Fruit fly (Drosophila melanogaster) whole organism, adult: ENCODE measurements around the gene CG5177.

Experiments used
- CG11617 ChIP-seq: fragments of 200-800 bp; sonication (Bioruptor generic); optimal IDR thresholded peaks from 2 replicates; lab custom pipeline; 2017; ENCODE audit warnings: mild to moderate bottlenecking, missing biosample characterization, missing genetic modification reagents, missing genetic modification characterization
- CG12768 ChIP-seq: fragments of 200-800 bp; sonication (Bioruptor generic); optimal IDR thresholded peaks from 2 replicates; lab custom pipeline; 2017; ENCODE audit warnings: missing biosample characterization, missing genetic modification characterization, mild to moderate bottlenecking, moderate library complexity, missing genetic modification reagents
- CG14711 ChIP-seq: fragments of 200-800 bp; sonication (Bioruptor generic); optimal IDR thresholded peaks from 2 replicates; lab custom pipeline; 2018; ENCODE audit warnings: missing biosample characterization, mild to moderate bottlenecking, missing genetic modification characterization, moderate library complexity
- CG33017 ChIP-seq: fragments of 200-800 bp; sonication (Bioruptor generic); optimal IDR thresholded peaks from 2 replicates; lab custom pipeline; 2018; ENCODE audit warnings: missing biosample characterization, mild to moderate bottlenecking, missing genetic modification characterization, moderate library complexity
- CG7101 ChIP-seq: fragments of 200-800 bp; sonication (Bioruptor generic); optimal IDR thresholded peaks from 2 replicates; lab custom pipeline; 2018; ENCODE audit warnings: missing biosample characterization, mild to moderate bottlenecking, missing genetic modification characterization, moderate library complexity
- Clk ChIP-seq: fragments of 200-800 bp; sonication (Bioruptor generic); optimal IDR thresholded peaks from 2 replicates; lab custom pipeline; 2017; ENCODE audit warnings: missing biosample characterization, missing genetic modification characterization
- Mnt ChIP-seq: fragments of 200-800 bp; sonication (Bioruptor generic); optimal IDR thresholded peaks from 2 replicates; lab custom pipeline; 2016; ENCODE audit warnings: missing biosample characterization, mild to moderate bottlenecking, missing genetic modification characterization
- bab1 ChIP-seq: fragments of 200-800 bp; sonication (Bioruptor generic); optimal IDR thresholded peaks from 3 replicates; lab custom pipeline; 2019; ENCODE audit warnings: missing biosample characterization, mild to moderate bottlenecking, missing genetic modification characterization, moderate library complexity
- cic ChIP-seq: fragments of 200-800 bp; sonication (Bioruptor generic); optimal IDR thresholded peaks from 2 replicates; lab custom pipeline; 2017; ENCODE audit warnings: missing biosample characterization, mild to moderate bottlenecking, missing genetic modification characterization, moderate library complexity
- kay ChIP-seq: fragments of 200-800 bp; sonication (Bioruptor generic); peaks from one replicate; lab custom pipeline; 2016; ENCODE audit warnings: missing biosample characterization, missing genetic modification characterization, borderline replicate concordance
- ovo ChIP-seq: fragments of 200-800 bp; sonication (Bioruptor generic); optimal IDR thresholded peaks from 2 replicates; lab custom pipeline; 2016; ENCODE audit warnings: missing biosample characterization, missing genetic modification characterization
- pad ChIP-seq: fragments of 200-800 bp; sonication (Bioruptor generic); optimal IDR thresholded peaks from 3 replicates; lab custom pipeline; 2017; ENCODE audit warnings: missing biosample characterization, missing genetic modification characterization, mild to moderate bottlenecking, moderate library complexity, missing genetic modification reagents
- toe ChIP-seq: fragments of 200-800 bp; sonication (Bioruptor generic); optimal IDR thresholded peaks from 2 replicates; lab custom pipeline; 2016; ENCODE audit warnings: missing biosample characterization, missing genetic modification characterization

DNA sequence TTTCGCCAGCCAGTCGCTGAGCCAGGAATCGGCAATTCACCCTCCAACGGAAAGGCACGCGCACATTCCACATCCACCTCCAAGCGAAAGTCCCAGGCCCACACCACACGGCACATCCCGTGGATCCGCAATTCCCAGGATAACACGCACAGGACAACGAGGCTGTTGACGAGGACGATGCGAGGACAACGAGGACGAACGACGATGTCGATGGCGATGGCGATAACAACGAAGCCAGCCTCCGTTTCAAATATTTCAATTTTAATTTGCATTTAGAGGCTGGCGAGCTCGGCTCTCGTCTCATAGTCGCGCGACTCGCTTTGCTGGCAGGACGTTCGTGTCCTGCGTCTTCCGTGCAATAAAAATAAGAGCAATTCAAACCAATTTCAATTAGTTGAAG is 41.9 kb upstream of the CG5177 start, which contains the start of gene Wnt10:
- TF ChIP-seq CG12768 (GFP tag; lab: Kevin White, UChicago): no peak
- no peak for TF ChIP-seq kay (GFP tag; lab: Kevin White, UChicago)
- TF ChIP-seq CG33017 (tag; lab: Kevin White, UChicago): no peak
- TF ChIP-seq toe: no peak
- no peak for TF ChIP-seq CG14711
- TF ChIP-seq bab1 (GFP tag; lab: Kevin White, UChicago): no peak
- TF ChIP-seq pad (GFP tag; lab: Kevin White, UChicago): no peak
- no peak for TF ChIP-seq ovo (GFP tag; lab: Kevin White, UChicago)
- no peak for TF ChIP-seq CG11617 (GFP tag; lab: Kevin White, UChicago)
- no peak for TF ChIP-seq Mnt (GFP tag; lab: Kevin White, UChicago)
- no peak for TF ChIP-seq CG7101
- no peak for TF ChIP-seq Clk (GFP tag; lab: Kevin White, UChicago)
- TF ChIP-seq cic (GFP tag; lab: Kevin White, UChicago): no peak
